Worm (Caenorhabditis elegans): ENCODE results near the gene F26A1.1.

ce11 chrIII:4808089-4808488, 42.2 kb upstream of the F26A1.1 start:
- TF ChIP-seq elt-1 (tag; optimal IDR thresholded peaks at IDR 0.05; ENCODE audit: borderline replicate concordance, insufficient read depth) (no peak), snpc-4 (tag; optimal IDR thresholded peaks at IDR 0.05) (no peak), lin-13 (tag; optimal IDR thresholded peaks at IDR 0.05) (no peak), blmp-1 (tag; optimal IDR thresholded peaks at IDR 0.05) (no peak), unc-39 (tag; optimal IDR thresholded peaks at IDR 0.05) (no peak), elt-3 (tag; optimal IDR thresholded peaks at IDR 0.05) (no peak), flh-1 (GFP tag; optimal IDR thresholded peaks at IDR 0.05) (no peak), nhr-237 (tag; optimal IDR thresholded peaks at IDR 0.05) (no peak), nhr-28 (tag; optimal IDR thresholded peaks at IDR 0.05) (no peak), pha-4 (tag; optimal IDR thresholded peaks at IDR 0.05) (no peak), mab-5 (tag; optimal IDR thresholded peaks at IDR 0.05) (no peak), unc-120 (tag; optimal IDR thresholded peaks at IDR 0.05; ENCODE audit: poor library complexity, severe bottlenecking) (no peak), unc-62 (GFP tag; optimal IDR thresholded peaks at IDR 0.05) (no peak), drap-1 (GFP tag; optimal IDR thresholded peaks at IDR 0.05) (no peak)
